Worm (Caenorhabditis elegans) whole organism, late embryonic: ENCODE results near the gene F54E7.6.

Experiments used
- C08G9.2 ChIP-seq: sonication (generic microtip); optimal IDR thresholded peaks from 2 replicates; lab custom pipeline; 2016; ENCODE audit warnings: mild to moderate bottlenecking, missing genetic modification characterization, moderate library complexity, missing compliant biosample characterization
- K02D7.2 ChIP-seq: sonication (generic microtip); optimal IDR thresholded peaks from 2 replicates; lab custom pipeline; 2017; ENCODE audit warnings: mild to moderate bottlenecking, missing genetic modification characterization, missing compliant biosample characterization
- K09A11.1 ChIP-seq: sonication (generic microtip); optimal IDR thresholded peaks from 2 replicates; lab custom pipeline; 2017; ENCODE audit warnings: antibody characterized with exemption, mild to moderate bottlenecking, missing genetic modification characterization, missing compliant biosample characterization; ENCODE audit not compliant: insufficient read depth
- T23F11.4 ChIP-seq: fragments of 200-800 bp; sonication (Bioruptor generic); optimal IDR thresholded peaks from 2 replicates; lab custom pipeline; 2018; ENCODE audit warnings: mild to moderate bottlenecking, missing genetic modification characterization, missing compliant biosample characterization
- Y22D7AL.16 ChIP-seq: sonication (generic microtip); optimal IDR thresholded peaks from 2 replicates; lab custom pipeline; 2016; ENCODE audit warnings: missing genetic modification characterization, missing compliant biosample characterization
- ahr-1 ChIP-seq: sonication (generic microtip); optimal IDR thresholded peaks from 2 replicates; lab custom pipeline; 2016; ENCODE audit warnings: missing genetic modification characterization, missing compliant biosample characterization
- ceh-14 ChIP-seq: sonication (generic microtip); optimal IDR thresholded peaks from 2 replicates; lab custom pipeline; 2016; ENCODE audit warnings: missing genotype, missing genetic modification characterization, missing compliant biosample characterization
- ceh-24 ChIP-seq: sonication (generic microtip); optimal IDR thresholded peaks from 2 replicates; lab custom pipeline; 2016; ENCODE audit warnings: mild to moderate bottlenecking, missing genetic modification characterization, missing compliant biosample characterization
- ceh-30 ChIP-seq: fragments of 150-350 bp; optimal IDR thresholded peaks from 2 replicates; lab custom pipeline; 2014; ENCODE audit warnings: missing biosample characterization, missing genetic modification characterization
- ceh-34 ChIP-seq: sonication (generic microtip); optimal IDR thresholded peaks from 2 replicates; lab custom pipeline; 2016; ENCODE audit warnings: mild to moderate bottlenecking, missing genetic modification characterization, missing compliant biosample characterization
- ceh-9 ChIP-seq: sonication (generic microtip); optimal IDR thresholded peaks from 2 replicates; lab custom pipeline; 2016; ENCODE audit warnings: mild to moderate bottlenecking, missing genetic modification characterization, inconsistent platforms, missing compliant biosample characterization
- dmd-4 ChIP-seq: sonication (generic microtip); optimal IDR thresholded peaks from 2 replicates; lab custom pipeline; 2016; ENCODE audit warnings: borderline replicate concordance, missing genetic modification characterization, missing compliant biosample characterization
- elt-2 ChIP-seq: sonication (generic microtip); optimal IDR thresholded peaks from 2 replicates; lab custom pipeline; 2016; ENCODE audit warnings: missing genetic modification reagents, missing genetic modification characterization, missing compliant biosample characterization
- eyg-1 ChIP-seq: sonication (generic microtip); optimal IDR thresholded peaks from 2 replicates; lab custom pipeline; 2016; ENCODE audit warnings: missing genotype, missing genetic modification characterization, missing compliant biosample characterization
- hlh-15 ChIP-seq: sonication (generic microtip); optimal IDR thresholded peaks from 2 replicates; lab custom pipeline; 2016; ENCODE audit warnings: missing genetic modification characterization, missing compliant biosample characterization
- hlh-30 ChIP-seq: sonication (generic microtip); optimal IDR thresholded peaks from 2 replicates; lab custom pipeline; 2017; ENCODE audit warnings: antibody characterized with exemption, missing genetic modification characterization, missing compliant biosample characterization; ENCODE audit not compliant: insufficient read depth
- hlh-6 ChIP-seq: sonication (generic microtip); optimal IDR thresholded peaks from 2 replicates; lab custom pipeline; 2016; ENCODE audit warnings: missing genotype, missing genetic modification characterization, missing compliant biosample characterization
- madf-2 ChIP-seq: sonication (generic microtip); optimal IDR thresholded peaks from 2 replicates; lab custom pipeline; 2017; ENCODE audit warnings: missing genetic modification characterization, missing compliant biosample characterization
- nfya-1 ChIP-seq: sonication (generic microtip); optimal IDR thresholded peaks from 2 replicates; lab custom pipeline; 2017; ENCODE audit warnings: missing genetic modification characterization, mild to moderate bottlenecking, missing compliant biosample characterization, antibody characterized with exemption, moderate library complexity
- nhr-11 ChIP-seq: fragments of 150-350 bp; optimal IDR thresholded peaks from 2 replicates; lab custom pipeline; 2014; ENCODE audit warnings: missing biosample characterization, missing genetic modification characterization
- pag-3 ChIP-seq: sonication (generic microtip); optimal IDR thresholded peaks from 2 replicates; lab custom pipeline; 2016; ENCODE audit warnings: missing compliant biosample characterization, missing genetic modification characterization, borderline replicate concordance
- pat-9 ChIP-seq: fragments of 200-800 bp; sonication (Bioruptor generic); optimal IDR thresholded peaks from 2 replicates; lab custom pipeline; 2018; ENCODE audit warnings: mild to moderate bottlenecking, missing genetic modification characterization, moderate library complexity, missing compliant biosample characterization
- pha-4 ChIP-seq: fragments of 150-350 bp; optimal IDR thresholded peaks from 2 replicates; lab custom pipeline; 2018; ENCODE audit warnings: missing biosample characterization, missing genetic modification reagents, missing genetic modification characterization
- pros-1 ChIP-seq: fragments of 150-350 bp; optimal IDR thresholded peaks from 2 replicates; lab custom pipeline; 2014; ENCODE audit warnings: missing biosample characterization, missing genetic modification reagents, missing genetic modification characterization
- ref-2 ChIP-seq: sonication (generic microtip); optimal IDR thresholded peaks from 2 replicates; lab custom pipeline; 2016; ENCODE audit warnings: missing genetic modification characterization, missing compliant biosample characterization
- sox-2 ChIP-seq: fragments of 200-800 bp; sonication (Bioruptor generic); IDR thresholded peaks from 2 replicates; pipeline ENCODE4 v1.3.6; 2022; ENCODE audit warnings: missing genetic modification reagents, missing genetic modification characterization, missing compliant biosample characterization
- sox-4 ChIP-seq: sonication (generic microtip); optimal IDR thresholded peaks from 2 replicates; lab custom pipeline; 2017; ENCODE audit warnings: mild to moderate bottlenecking, missing genetic modification characterization, inconsistent platforms, missing compliant biosample characterization
- syd-9 ChIP-seq: sonication (generic microtip); optimal IDR thresholded peaks from 2 replicates; lab custom pipeline; 2016; ENCODE audit warnings: mild to moderate bottlenecking, missing genetic modification characterization, moderate library complexity, missing compliant biosample characterization
- tbx-2 ChIP-seq: sonication (generic microtip); optimal IDR thresholded peaks from 2 replicates; lab custom pipeline; 2016; ENCODE audit warnings: missing genetic modification characterization, missing compliant biosample characterization
- ttx-3 ChIP-seq: sonication (generic microtip); optimal IDR thresholded peaks from 2 replicates; lab custom pipeline; 2016; ENCODE audit warnings: missing genetic modification reagents, missing genetic modification characterization, missing compliant biosample characterization
- unc-42 ChIP-seq: sonication (generic microtip); optimal IDR thresholded peaks from 2 replicates; lab custom pipeline; 2016; ENCODE audit warnings: missing genotype, missing genetic modification characterization, missing compliant biosample characterization
- unc-86 ChIP-seq: sonication (generic microtip); optimal IDR thresholded peaks from 2 replicates; lab custom pipeline; 2016; ENCODE audit warnings: missing genetic modification characterization, missing compliant biosample characterization
- zip-5 ChIP-seq: sonication (generic microtip); optimal IDR thresholded peaks from 2 replicates; lab custom pipeline; 2016; ENCODE audit warnings: missing genetic modification characterization, missing compliant biosample characterization

The F54E7.6 gene

ce11 chrIII:5642692-5643091 lies 18.2 kb downstream of the F54E7.6 start:
- TF ChIP-seq elt-2 (tag; lab: Kevin White, UChicago) (no peak), T23F11.4 (GFP tag; lab: Kevin White, UChicago) (no peak), K09A11.1 (tag; lab: Kevin White, UChicago) (no peak), hlh-30 (peak; percentile 51), ceh-24 (tag; lab: Kevin White, UChicago) (no peak), sox-2 (GFP tag; lab: Robert Waterston, UW) (no peak), syd-9 (tag; lab: Kevin White, UChicago) (no peak), madf-2 (tag; lab: Kevin White, UChicago) (no peak), pat-9 (tag; lab: Kevin White, UChicago) (no peak), pros-1 (tag; lab: Kevin White, UChicago) (no peak), ahr-1 (no peak), K02D7.2 (tag; lab: Kevin White, UChicago) (no peak), C08G9.2 (no peak), ceh-14 (tag; lab: Kevin White, UChicago) (peak; percentile 69)

DNA sequence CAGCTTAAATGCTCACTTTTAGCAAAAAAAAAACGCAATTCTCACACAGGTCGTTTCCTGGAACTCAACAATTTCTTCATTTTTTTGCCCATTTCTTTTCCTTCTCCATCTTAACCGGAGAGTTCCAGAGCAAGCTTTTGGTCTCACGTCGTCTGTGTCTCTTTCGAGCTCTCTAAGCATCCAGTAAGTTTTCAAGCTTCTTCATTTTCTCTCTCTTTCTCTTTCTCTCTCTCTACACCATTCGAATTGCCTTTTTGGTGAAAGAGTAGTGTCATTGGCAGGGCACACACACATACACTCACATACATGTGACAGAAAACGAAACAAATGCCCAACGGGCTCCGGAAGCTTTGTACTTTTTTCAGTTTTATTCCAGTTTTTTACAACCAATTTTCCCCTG lies 21.0 kb downstream of the F54E7.6 start:
- TF ChIP-seq pag-3 (tag; lab: Kevin White, UChicago) (no peak), nfya-1 (tag; lab: Kevin White, UChicago) (peak; percentile 47), unc-42 (tag; lab: Kevin White, UChicago) (peak; percentile 3)

ce11 chrIII:5635179-5635578 lies 25.7 kb downstream of the F54E7.6 start, which contains the start of gene ckk-1:
TSS of gene ckk-1 (plus strand) at chrIII:5635479.
- TF ChIP-seq elt-2 (tag; lab: Kevin White, UChicago) = no peak
- no peak for TF ChIP-seq hlh-15
- TF ChIP-seq ceh-34 = no peak
- no peak for TF ChIP-seq ceh-30 (tag; lab: Kevin White, UChicago)
- no peak for TF ChIP-seq ref-2 (tag; lab: Kevin White, UChicago)
- TF ChIP-seq nhr-11 = no peak
- no peak for TF ChIP-seq tbx-2 (tag; lab: Kevin White, UChicago)
- no peak for TF ChIP-seq syd-9 (tag; lab: Kevin White, UChicago)
- TF ChIP-seq ahr-1 = no peak
- TF ChIP-seq, all 69 proteins: peak for 0

- TF ChIP-seq eyg-1 (tag; lab: Kevin White, UChicago) (no peak), unc-42 (tag; lab: Kevin White, UChicago) (peak; percentile 8)
Measured at ce11 chrIII:5634509-5634908, 26.4 kb downstream of the F54E7.6 start.

ce11 chrIII:5632426-5632976 lies 28.4 kb downstream of the F54E7.6 start:
- no peak for TF ChIP-seq ceh-9 (tag; lab: Kevin White, UChicago)
- peak; percentile 85 for TF ChIP-seq unc-42 (tag; lab: Kevin White, UChicago)
- TF ChIP-seq, all 69 proteins: peak for 1

DNA sequence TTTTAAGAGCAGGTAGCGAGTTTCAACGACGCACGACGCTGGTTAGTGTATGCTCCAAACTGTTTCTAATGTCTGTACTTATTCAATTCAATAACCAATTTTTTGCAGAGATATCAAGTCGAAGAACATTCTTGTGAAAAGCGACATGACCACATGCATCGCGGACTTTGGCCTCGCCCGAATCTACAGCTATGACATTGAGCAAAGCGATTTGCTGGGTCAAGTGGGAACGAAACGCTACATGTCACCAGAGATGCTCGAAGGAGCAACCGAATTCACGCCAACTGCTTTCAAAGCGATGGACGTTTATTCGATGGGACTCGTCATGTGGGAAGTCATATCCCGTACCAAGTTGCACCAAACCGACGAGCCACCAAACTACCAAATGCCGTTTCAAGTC lies 30.5 kb downstream of the F54E7.6 start:
- TF ChIP-seq Y22D7AL.16 (tag; lab: Kevin White, UChicago) (no peak), C08G9.2 (no peak), dmd-4 (tag; lab: Kevin White, UChicago) (no peak), unc-86 (tag; lab: Kevin White, UChicago) (no peak), madf-2 (tag; lab: Kevin White, UChicago) (no peak), zip-5 (no peak), eyg-1 (tag; lab: Kevin White, UChicago) (no peak), ttx-3 (no peak), pha-4 (tag; lab: Kevin White, UChicago) (no peak), ceh-34 (no peak), nfya-1 (tag; lab: Kevin White, UChicago) (no peak), T23F11.4 (GFP tag; lab: Kevin White, UChicago) (no peak), pag-3 (tag; lab: Kevin White, UChicago) (no peak), hlh-6 (tag; lab: Kevin White, UChicago) (no peak), sox-4 (no peak)
